Worm (Caenorhabditis elegans): ENCODE results near the gene D2023.6.

DNA sequence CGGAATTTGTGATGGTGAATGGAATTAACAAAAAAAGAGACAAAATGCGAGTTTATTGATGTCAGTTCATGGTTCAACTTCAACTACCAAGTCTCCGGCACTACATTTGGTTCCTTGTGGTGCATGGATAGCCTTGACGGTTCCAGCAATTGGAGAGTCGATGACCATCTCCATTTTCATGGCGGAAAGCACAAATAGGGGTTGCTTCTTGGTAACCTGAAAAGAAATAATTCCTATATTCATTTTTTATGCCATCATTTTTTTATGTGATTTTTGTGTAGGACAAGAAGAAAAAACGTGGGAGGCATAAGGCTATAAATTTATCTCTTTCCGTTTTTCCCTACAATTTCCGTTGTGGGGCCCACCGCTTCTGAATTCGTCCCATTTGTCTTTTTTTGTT, 9.1 kb upstream of the D2023.6 start:
- TF ChIP-seq skn-1 (tag; optimal IDR thresholded peaks at IDR 0.05) (no peak), pqm-1 (tag; optimal IDR thresholded peaks at IDR 0.05) (no peak), ama-1 (optimal IDR thresholded peaks at IDR 0.05) (no peak), unc-39 (tag; optimal IDR thresholded peaks at IDR 0.05) (no peak), Y105C5A.15 (GFP tag; IDR thresholded peaks at IDR 0.05) (0 out of 2 replicates have a peak, but pooled peaks have one; percentile 32), nhr-102 (tag; optimal IDR thresholded peaks at IDR 0.05) (no peak), ZK546.5 (tag; optimal IDR thresholded peaks at IDR 0.05) (no peak), sdz-12 (GFP tag; optimal IDR thresholded peaks at IDR 0.05) (no peak), nhr-237 (tag; optimal IDR thresholded peaks at IDR 0.05) (no peak), pha-4 (GFP tag; IDR thresholded peaks at IDR 0.05) (0 out of 2 replicates have a peak, but pooled peaks have one; percentile 35), pha-4 (tag; optimal IDR thresholded peaks at IDR 0.05) (no peak), zfp-3 (GFP tag; conservative IDR thresholded peaks at IDR 0.05) (peak; percentile 79; the same call in 1 of the 2 replicates), T26A8.4 (GFP tag; IDR thresholded peaks at IDR 0.05) (no peak), lin-29 (GFP tag; IDR thresholded peaks at IDR 0.05) (no peak), daf-19 (GFP tag; conservative IDR thresholded peaks at IDR 0.05) (no peak)
